Fruit fly (Drosophila melanogaster) whole organism, embryonic: ENCODE measurements around the gene shi.

Source experiments
- Abd-B ChIP-seq: fragments of 200-800 bp; sonication (Bioruptor generic); optimal IDR thresholded peaks from 2 replicates; lab custom pipeline; 2018; ENCODE audit warnings: missing biosample characterization, mild to moderate bottlenecking, missing genetic modification characterization, moderate library complexity
- Atf6 ChIP-seq: fragments of 200-800 bp; sonication (Bioruptor generic); IDR thresholded peaks from 2 replicates; pipeline ENCODE4 v1.3.6; 2022; ENCODE audit warnings: missing biosample characterization, missing genetic modification characterization
- Bgb ChIP-seq: fragments of 200-800 bp; sonication (Bioruptor generic); IDR thresholded peaks from 2 replicates; pipeline ENCODE4 v1.3.6; 2022; ENCODE audit warnings: missing biosample characterization, missing genetic modification characterization; ENCODE audit not compliant: partially characterized antibody
- Blimp-1 ChIP-seq: fragments of 200-800 bp; sonication (Bioruptor generic); optimal IDR thresholded peaks from 3 replicates; lab custom pipeline; 2018; ENCODE audit warnings: missing biosample characterization, missing genetic modification characterization, mild to moderate bottlenecking, moderate library complexity, missing genetic modification reagents
- CG10267 ChIP-seq: fragments of 200-800 bp; sonication (Bioruptor generic); optimal IDR thresholded peaks from 2 replicates; lab custom pipeline; 2018; ENCODE audit warnings: missing biosample characterization, mild to moderate bottlenecking, missing genetic modification characterization, moderate library complexity
- CG10959 ChIP-seq: fragments of 200-800 bp; sonication (Bioruptor generic); IDR thresholded peaks from 2 replicates; pipeline ENCODE4 v1.3.6; 2022; ENCODE audit warnings: missing biosample characterization, missing genetic modification characterization
- CG11247 ChIP-seq: fragments of 200-800 bp; sonication (Bioruptor generic); IDR thresholded peaks from 2 replicates; pipeline ENCODE4 v1.3.6; 2022; ENCODE audit warnings: missing biosample characterization, missing genetic modification characterization
- CG11696 ChIP-seq: fragments of 200-800 bp; sonication (Bioruptor generic); IDR thresholded peaks from 2 replicates; pipeline ENCODE4 v1.3.6; 2022; ENCODE audit warnings: missing biosample characterization, missing genetic modification characterization
- CG15601 ChIP-seq: fragments of 200-800 bp; sonication (Bioruptor generic); optimal IDR thresholded peaks from 3 replicates; lab custom pipeline; 2019; ENCODE audit warnings: missing biosample characterization, mild to moderate bottlenecking, missing genetic modification characterization, moderate library complexity
- CG1603 ChIP-seq: fragments of 200-800 bp; sonication (Bioruptor generic); optimal IDR thresholded peaks from 2 replicates; lab custom pipeline; 2019; ENCODE audit warnings: missing biosample characterization, mild to moderate bottlenecking, missing genetic modification characterization, moderate library complexity
- CG17186 ChIP-seq: fragments of 200-800 bp; sonication (Bioruptor generic); optimal IDR thresholded peaks from 3 replicates; lab custom pipeline; 2017; ENCODE audit warnings: missing biosample characterization, missing genetic modification reagents, missing genetic modification characterization
- CG1832 ChIP-seq: fragments of 200-800 bp; sonication (Bioruptor generic); optimal IDR thresholded peaks from 2 replicates; lab custom pipeline; 2017; ENCODE audit warnings: missing biosample characterization, mild to moderate bottlenecking, missing genetic modification characterization, inconsistent platforms
- CG3065 ChIP-seq: fragments of 200-800 bp; sonication (Bioruptor generic); optimal IDR thresholded peaks from 2 replicates; lab custom pipeline; 2016; ENCODE audit warnings: missing biosample characterization, missing genetic modification characterization
- CG32767 ChIP-seq: fragments of 200-800 bp; sonication (Bioruptor generic); IDR thresholded peaks from 2 replicates; pipeline ENCODE4 v1.3.6; 2022; ENCODE audit warnings: missing biosample characterization, missing genetic modification characterization
- CG34224 ChIP-seq: fragments of 200-800 bp; sonication (Bioruptor generic); IDR thresholded peaks from 3 replicates; pipeline ENCODE4 v1.3.6; 2022; ENCODE audit warnings: missing biosample characterization, missing genetic modification characterization; ENCODE audit not compliant: partially characterized antibody
- CG34422 ChIP-seq: fragments of 200-800 bp; sonication (Bioruptor generic); IDR thresholded peaks from 3 replicates; pipeline ENCODE4 v1.3.6; 2022; ENCODE audit warnings: missing biosample characterization, missing genetic modification characterization
- CG6654 ChIP-seq: fragments of 200-800 bp; sonication (Bioruptor generic); optimal IDR thresholded peaks from 2 replicates; lab custom pipeline; 2017; ENCODE audit warnings: missing biosample characterization, mild to moderate bottlenecking, missing genetic modification characterization
- CG7357 ChIP-seq: fragments of 200-800 bp; sonication (Bioruptor generic); IDR thresholded peaks from 3 replicates; pipeline ENCODE4 v1.3.6; 2022; ENCODE audit warnings: missing biosample characterization, missing genetic modification characterization
- CG7963 ChIP-seq: fragments of 200-800 bp; sonication (Bioruptor generic); IDR thresholded peaks from 3 replicates; pipeline ENCODE4 v1.3.6; 2022; ENCODE audit warnings: missing biosample characterization, missing genetic modification characterization; ENCODE audit not compliant: partially characterized antibody
- CG9817 ChIP-seq: fragments of 200-800 bp; sonication (Bioruptor generic); optimal IDR thresholded peaks from 2 replicates; lab custom pipeline; 2018; ENCODE audit warnings: missing biosample characterization, mild to moderate bottlenecking, missing genetic modification characterization, moderate library complexity
- CG9932 ChIP-seq: fragments of 200-800 bp; sonication (Bioruptor generic); IDR thresholded peaks from 2 replicates; pipeline ENCODE4 v1.3.6; 2022; ENCODE audit warnings: missing biosample characterization, missing genetic modification characterization
- Dll ChIP-seq: fragments of 200-800 bp; sonication (Bioruptor generic); IDR thresholded peaks from 4 replicates; pipeline ENCODE4 v1.3.6; 2022; ENCODE audit warnings: missing biosample characterization, missing genetic modification characterization; ENCODE audit not compliant: partially characterized antibody
- Eip74EF ChIP-seq, 2 experiments: fragments of 200-800 bp in 1 of 2; fragments of >200 bp in 1 of 2; sonication (Bioruptor generic) in 1 of 2; optimal IDR thresholded peaks; 2 replicates each; lab custom pipeline; 2017 to 2019; ENCODE audit warnings: missing biosample characterization in 2 of 2, missing genetic modification characterization in 2 of 2, mild to moderate bottlenecking in 1 of 2, moderate library complexity in 1 of 2
- HLH54F ChIP-seq: fragments of 200-800 bp; sonication (Bioruptor generic); optimal IDR thresholded peaks from 3 replicates; lab custom pipeline; 2016; ENCODE audit warnings: missing biosample characterization, missing genetic modification characterization
- HmgD ChIP-seq: fragments of 200-800 bp; sonication (Bioruptor generic); optimal IDR thresholded peaks from 3 replicates; lab custom pipeline; 2016; ENCODE audit warnings: missing biosample characterization, missing genetic modification characterization
- MESR4 ChIP-seq: fragments of 200-800 bp; sonication (Bioruptor generic); optimal IDR thresholded peaks from 2 replicates; lab custom pipeline; 2018; ENCODE audit warnings: missing biosample characterization, mild to moderate bottlenecking, missing genetic modification characterization, moderate library complexity
- Neu2 ChIP-seq: fragments of 200-800 bp; sonication (Bioruptor generic); optimal IDR thresholded peaks from 3 replicates; lab custom pipeline; 2016; ENCODE audit warnings: missing biosample characterization, missing genetic modification characterization, borderline replicate concordance
- Nf-YA ChIP-seq: fragments of 200-800 bp; sonication (Bioruptor generic); IDR thresholded peaks from 2 replicates; pipeline ENCODE4 v1.3.6; 2022; ENCODE audit warnings: missing biosample characterization, missing genetic modification characterization
- NfI ChIP-seq: fragments of 200-800 bp; sonication (Bioruptor generic); optimal IDR thresholded peaks from 3 replicates; lab custom pipeline; 2018; ENCODE audit warnings: missing biosample characterization, mild to moderate bottlenecking, missing genetic modification characterization, moderate library complexity
- Oli ChIP-seq: fragments of 200-800 bp; sonication (Bioruptor generic); optimal IDR thresholded peaks from 2 replicates; lab custom pipeline; 2018; ENCODE audit warnings: missing biosample characterization, mild to moderate bottlenecking, missing genetic modification characterization, moderate library complexity
- Opbp ChIP-seq: fragments of 200-800 bp; sonication (Bioruptor generic); IDR thresholded peaks from 3 replicates; pipeline ENCODE4 v1.3.6; 2022; ENCODE audit warnings: missing biosample characterization, missing genetic modification characterization; ENCODE audit not compliant: partially characterized antibody
- ato ChIP-seq: fragments of 200-800 bp; sonication (Bioruptor generic); IDR thresholded peaks from 2 replicates; pipeline ENCODE4 v1.3.6; 2022; ENCODE audit warnings: missing biosample characterization, missing genetic modification characterization; ENCODE audit not compliant: partially characterized antibody
- bbx ChIP-seq: fragments of 200-800 bp; sonication (Bioruptor generic); IDR thresholded peaks from 2 replicates; pipeline ENCODE4 v1.3.6; 2022; ENCODE audit warnings: missing biosample characterization, missing genetic modification characterization; ENCODE audit not compliant: partially characterized antibody
- bcd ChIP-seq: fragments of 200-800 bp; sonication (Bioruptor generic); optimal IDR thresholded peaks from 2 replicates; lab custom pipeline; 2017; ENCODE audit warnings: missing biosample characterization, mild to moderate bottlenecking, missing genetic modification characterization
- br ChIP-seq: fragments of >200 bp; optimal IDR thresholded peaks from 2 replicates; lab custom pipeline; 2017
- cg ChIP-seq: fragments of 200-800 bp; sonication (Bioruptor generic); optimal IDR thresholded peaks from 3 replicates; lab custom pipeline; 2019; ENCODE audit warnings: missing biosample characterization, mild to moderate bottlenecking, missing genetic modification characterization, moderate library complexity
- chif ChIP-seq, 2 experiments: fragments of 200-800 bp; sonication (Bioruptor generic); optimal IDR thresholded peaks; 3 replicates each; lab custom pipeline; 2016; ENCODE audit warnings: missing biosample characterization in 2 of 2, missing genetic modification characterization in 2 of 2
- exex ChIP-seq: fragments of 200-800 bp; sonication (Bioruptor generic); optimal IDR thresholded peaks from 4 replicates; lab custom pipeline; 2018; ENCODE audit warnings: missing biosample characterization, mild to moderate bottlenecking, missing genetic modification characterization, moderate library complexity
- fd102C ChIP-seq: fragments of 200-800 bp; sonication (Bioruptor generic); optimal IDR thresholded peaks from 2 replicates; lab custom pipeline; 2018; ENCODE audit warnings: missing biosample characterization, mild to moderate bottlenecking, missing genetic modification characterization, moderate library complexity
- hth ChIP-seq: fragments of >200 bp; optimal IDR thresholded peaks from 2 replicates; lab custom pipeline; 2017; ENCODE audit warnings: inconsistent platforms
- nmo ChIP-seq: fragments of 200-800 bp; sonication (Bioruptor generic); optimal IDR thresholded peaks from 2 replicates; lab custom pipeline; 2018; ENCODE audit warnings: missing biosample characterization, mild to moderate bottlenecking, missing genetic modification characterization, moderate library complexity
- oc ChIP-seq: fragments of 200-800 bp; sonication (Bioruptor generic); optimal IDR thresholded peaks from 2 replicates; lab custom pipeline; 2018; ENCODE audit warnings: missing biosample characterization, mild to moderate bottlenecking, missing genetic modification characterization, moderate library complexity
- pzg ChIP-seq: fragments of 200-800 bp; sonication (Bioruptor generic); optimal IDR thresholded peaks from 3 replicates; lab custom pipeline; 2018; ENCODE audit warnings: missing biosample characterization, mild to moderate bottlenecking, missing genetic modification characterization, moderate library complexity
- salm ChIP-seq: fragments of 200-800 bp; sonication (Bioruptor generic); optimal IDR thresholded peaks from 2 replicates; lab custom pipeline; 2018; ENCODE audit warnings: missing biosample characterization, mild to moderate bottlenecking, missing genetic modification characterization
- stwl ChIP-seq: fragments of 200-800 bp; sonication (Bioruptor generic); optimal IDR thresholded peaks from 3 replicates; lab custom pipeline; 2018; ENCODE audit warnings: missing biosample characterization, mild to moderate bottlenecking, missing genetic modification characterization, moderate library complexity
- tna ChIP-seq: fragments of 200-800 bp; sonication (Bioruptor generic); IDR thresholded peaks from 2 replicates; pipeline ENCODE4 v1.3.6; 2022; ENCODE audit warnings: missing biosample characterization, missing genetic modification characterization; ENCODE audit not compliant: partially characterized antibody
- ttk ChIP-seq: fragments of 200-800 bp; sonication (Bioruptor generic); IDR thresholded peaks from 2 replicates; pipeline ENCODE4 v2.1.2; 2022; ENCODE audit warnings: missing biosample characterization, missing genetic modification characterization
- tup ChIP-seq: fragments of 200-800 bp; sonication (Bioruptor generic); optimal IDR thresholded peaks from 2 replicates; lab custom pipeline; 2016; ENCODE audit warnings: missing biosample characterization, mild to moderate bottlenecking, missing genetic modification characterization, moderate library complexity
- twi ChIP-seq: fragments of 200-800 bp; optimal IDR thresholded peaks from 2 replicates; lab custom pipeline; 2019; ENCODE audit warnings: missing biosample characterization, mild to moderate bottlenecking, missing genetic modification characterization, moderate library complexity
- usp ChIP-seq: fragments of >200 bp; optimal IDR thresholded peaks from 2 replicates; lab custom pipeline; 2017; ENCODE audit warnings: missing biosample characterization, missing genetic modification characterization

shi gene

DNA sequence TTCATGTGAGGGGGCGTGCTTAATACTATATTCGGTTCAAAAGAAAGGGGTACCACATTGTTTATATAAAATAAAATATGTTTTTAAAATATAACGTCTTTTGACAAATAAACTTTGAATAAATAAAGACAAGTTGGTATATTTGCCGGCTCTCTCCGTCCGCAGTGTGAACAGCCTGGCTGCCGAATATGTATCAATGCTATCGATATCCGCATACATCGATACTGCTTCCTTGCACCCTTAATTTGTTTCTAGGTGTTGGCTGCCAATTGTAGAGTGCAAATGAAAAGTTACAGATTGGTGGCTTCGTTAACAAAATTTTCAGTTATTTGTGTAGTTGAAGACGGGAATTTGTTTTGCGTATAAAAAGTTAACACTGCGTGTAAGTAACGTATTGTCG lies 32.0 kb upstream of the shi start, which contains the start of gene Gbeta13F (continued):
- TF ChIP-seq oc (tag; lab: Kevin White, UChicago) (no peak), Blimp-1 (no peak), Bgb (GFP tag; lab: Robert Waterston, UW) (peak; percentile 59), CG10267 (no peak), fd102C (GFP tag; lab: Kevin White, UChicago) (no peak), Opbp (peak; percentile 79), HLH54F (GFP tag; lab: Kevin White, UChicago) (no peak), CG11696 (no peak), Nf-YA (no peak), br (lab: Kevin White, UChicago) (no peak), CG1603 (tag; lab: Kevin White, UChicago) (peak; percentile 29), CG32767 (GFP tag; lab: Robert Waterston, UW) (no peak), chif (GFP tag; optimal IDR thresholded peaks at IDR 0.05; lab: Kevin White, UChicago) (no peak), exex (tag; lab: Kevin White, UChicago) (no peak), nmo (GFP tag; lab: Kevin White, UChicago) (no peak), salm (tag; lab: Kevin White, UChicago) (no peak), CG34422 (GFP tag; lab: Robert Waterston, UW) (peak; percentile 12; the same call in 1 of the 3 replicates), pzg (GFP tag; lab: Kevin White, UChicago) (peak; percentile 51), Atf6 (GFP tag; lab: Robert Waterston, UW) (no peak), CG3065 (no peak), Dll (peak; percentile 40; the same call in 1 of the 4 replicates), CG9817 (tag; lab: Kevin White, UChicago) (no peak), CG34224 (GFP tag; lab: Robert Waterston, UW) (no peak; the same call in 2 of the 3 replicates), Neu2 (GFP tag; lab: Kevin White, UChicago) (no peak), cg (no peak), CG7357 (GFP tag; lab: Robert Waterston, UW) (peak; percentile 94), tna (no peak), Eip74EF (GFP tag; optimal IDR thresholded peaks at IDR 0.05; lab: Kevin White, UChicago) (no peak), CG7963 (GFP tag; lab: Robert Waterston, UW) (peak; percentile 48; the same call in 2 of the 3 replicates), CG1832 (GFP tag; lab: Kevin White, UChicago) (no peak), Oli (no peak), Abd-B (GFP tag; lab: Kevin White, UChicago) (no peak), CG6654 (GFP tag; lab: Kevin White, UChicago) (no peak), ato (GFP tag; lab: Robert Waterston, UW) (peak; percentile 50; the same call in 1 of the 2 replicates), hth (lab: Kevin White, UChicago) (no peak), bcd (GFP tag; lab: Kevin White, UChicago) (no peak), MESR4 (GFP tag; lab: Kevin White, UChicago) (peak; percentile 76), CG9932 (peak; percentile 55), NfI (GFP tag; lab: Kevin White, UChicago) (no peak), bbx (GFP tag; lab: Robert Waterston, UW) (peak; percentile 79), tup (GFP tag; lab: Kevin White, UChicago) (no peak), twi (tag; lab: Kevin White, UChicago) (no peak), HmgD (GFP tag; lab: Kevin White, UChicago) (no peak), CG10959 (GFP tag; lab: Robert Waterston, UW) (no peak), CG11247 (GFP tag; lab: Robert Waterston, UW) (no peak), usp (GFP tag; lab: Kevin White, UChicago) (no peak), CG15601 (tag; lab: Kevin White, UChicago) (no peak), stwl (peak; percentile 33), CG17186 (GFP tag; lab: Kevin White, UChicago) (no peak), ttk (GFP tag; lab: Robert Waterston, UW) (no peak; the same call in 1 of the 2 replicates)
